Worm (Caenorhabditis elegans) whole organism, midembryonic: ENCODE results near the gene C29E4.14.

ENCODE experiments used
- flt-1 ChIP-seq: fragments of 200-800 bp; sonication (Bioruptor generic); IDR thresholded peaks from 2 replicates; pipeline ENCODE4 v1.3.6; 2022; ENCODE audit warnings: missing genetic modification characterization, missing compliant biosample characterization
- med-1 ChIP-seq: sonication (generic microtip); optimal IDR thresholded peaks from 2 replicates; lab custom pipeline; 2017; ENCODE audit warnings: missing genetic modification characterization, mild to moderate bottlenecking, missing compliant biosample characterization, antibody characterized with exemption, missing genetic modification reagents; ENCODE audit not compliant: insufficient read depth

ce11 chrIII:7948802-7949201 lies 28.9 kb downstream of the C29E4.14 start, which contains the start of gene col-90:
- TF ChIP-seq med-1 (no peak), flt-1 (GFP tag; lab: Robert Waterston, UW) (no peak)
